Fruit fly (Drosophila melanogaster) whole organism, prepupa: Measurements from ENCODE around the gene Usp1.

Source experiments
- Blimp-1 ChIP-seq: fragments of 200-800 bp; sonication (Bioruptor generic); optimal IDR thresholded peaks from 3 replicates; lab custom pipeline; 2017; ENCODE audit warnings: missing biosample characterization, missing genetic modification characterization, mild to moderate bottlenecking, moderate library complexity, missing genetic modification reagents
- CG15336 ChIP-seq: fragments of 200-800 bp; sonication (Bioruptor generic); IDR thresholded peaks from 2 replicates; pipeline ENCODE4 v1.3.6; 2022; ENCODE audit warnings: missing biosample characterization, missing genetic modification characterization
- CG32006 ChIP-seq: fragments of 200-800 bp; sonication (Bioruptor generic); optimal IDR thresholded peaks from 3 replicates; lab custom pipeline; 2017; ENCODE audit warnings: missing biosample characterization, mild to moderate bottlenecking, missing genetic modification characterization
- CG6854 ChIP-seq: fragments of 200-800 bp; sonication (Bioruptor generic); optimal IDR thresholded peaks from 2 replicates; lab custom pipeline; 2017; ENCODE audit warnings: missing biosample characterization, mild to moderate bottlenecking, missing genetic modification characterization
- CG8119 ChIP-seq: fragments of 200-800 bp; sonication (Bioruptor generic); IDR thresholded peaks from 3 replicates; pipeline ENCODE4 v1.3.6; 2022; ENCODE audit warnings: missing biosample characterization, missing genetic modification characterization
- CG8319 ChIP-seq: fragments of 200-800 bp; sonication (Bioruptor generic); optimal IDR thresholded peaks from 3 replicates; lab custom pipeline; 2016; ENCODE audit warnings: missing biosample characterization, missing genetic modification characterization
- CG9139 ChIP-seq: fragments of 200-800 bp; sonication (Bioruptor generic); optimal IDR thresholded peaks from 3 replicates; lab custom pipeline; 2017; ENCODE audit warnings: missing biosample characterization, mild to moderate bottlenecking, missing genetic modification characterization
- Eip75B ChIP-seq: fragments of 200-800 bp; sonication (Bioruptor generic); optimal IDR thresholded peaks from 3 replicates; lab custom pipeline; 2016; ENCODE audit warnings: missing biosample characterization, missing genetic modification characterization
- Eip78C ChIP-seq: fragments of 200-800 bp; sonication (Bioruptor generic); peaks from one replicate; lab custom pipeline; 2016; ENCODE audit warnings: missing biosample characterization, missing genetic modification characterization
- Eip93F ChIP-seq: fragments of 200-800 bp; sonication (Bioruptor generic); optimal IDR thresholded peaks from 2 replicates; lab custom pipeline; 2016; ENCODE audit warnings: missing biosample characterization, mild to moderate bottlenecking, missing genetic modification characterization
- Ets96B ChIP-seq: fragments of 200-800 bp; optimal IDR thresholded peaks from 2 replicates; lab custom pipeline; 2019; ENCODE audit warnings: missing biosample characterization, mild to moderate bottlenecking, missing genetic modification characterization, moderate library complexity
- Met ChIP-seq: fragments of 200-800 bp; sonication (Bioruptor generic); optimal IDR thresholded peaks from 3 replicates; lab custom pipeline; 2016; ENCODE audit warnings: missing biosample characterization, missing genetic modification characterization
- Smox ChIP-seq: fragments of 200-800 bp; sonication (Bioruptor generic); optimal IDR thresholded peaks from 3 replicates; lab custom pipeline; 2016; ENCODE audit warnings: missing biosample characterization, missing genetic modification characterization
- Sox14 ChIP-seq: fragments of 200-800 bp; sonication (Bioruptor generic); optimal IDR thresholded peaks from 3 replicates; lab custom pipeline; 2016; ENCODE audit warnings: missing biosample characterization, missing genetic modification characterization
- Sox15 ChIP-seq: fragments of 200-800 bp; sonication (Bioruptor generic); optimal IDR thresholded peaks from 3 replicates; lab custom pipeline; 2016; ENCODE audit warnings: missing biosample characterization, missing genetic modification characterization
- dac ChIP-seq: fragments of 200-800 bp; sonication (Bioruptor generic); optimal IDR thresholded peaks from 2 replicates; lab custom pipeline; 2017; ENCODE audit warnings: missing biosample characterization, mild to moderate bottlenecking, missing genetic modification characterization
- eg ChIP-seq: fragments of 200-800 bp; sonication (Bioruptor generic); IDR thresholded peaks from 3 replicates; pipeline ENCODE4 v1.3.6; 2022; ENCODE audit warnings: missing biosample characterization, missing genetic modification characterization
- esn ChIP-seq: fragments of 200-800 bp; sonication (Bioruptor generic); optimal IDR thresholded peaks from 2 replicates; lab custom pipeline; 2016; ENCODE audit warnings: missing biosample characterization, mild to moderate bottlenecking, missing genetic modification characterization, moderate library complexity
- fkh ChIP-seq: fragments of 200-800 bp; sonication (Bioruptor generic); optimal IDR thresholded peaks from 3 replicates; lab custom pipeline; 2017; ENCODE audit warnings: missing biosample characterization, mild to moderate bottlenecking, missing genetic modification characterization, moderate library complexity
- net ChIP-seq: fragments of 200-800 bp; sonication (Bioruptor generic); optimal IDR thresholded peaks from 3 replicates; lab custom pipeline; 2016; ENCODE audit warnings: missing biosample characterization, missing genetic modification characterization
- pdm3 ChIP-seq: fragments of 200-800 bp; sonication (Bioruptor generic); optimal IDR thresholded peaks from 3 replicates; lab custom pipeline; 2016; ENCODE audit warnings: missing biosample characterization, missing genetic modification characterization
- spab ChIP-seq: fragments of 200-800 bp; sonication (Bioruptor generic); optimal IDR thresholded peaks from 2 replicates; lab custom pipeline; 2017; ENCODE audit warnings: missing biosample characterization, mild to moderate bottlenecking, missing genetic modification characterization, missing genetic modification reagents
- ss ChIP-seq, 2 experiments: fragments of 200-800 bp; sonication (Bioruptor generic); optimal IDR thresholded peaks; 2 replicates in 1 of 2; 3 replicates in 1 of 2; lab custom pipeline; 2017 to 2018; ENCODE audit warnings: mild to moderate bottlenecking in 2 of 2, missing biosample characterization in 2 of 2, missing genetic modification characterization in 2 of 2, moderate library complexity in 1 of 2
- svp ChIP-seq: fragments of 200-800 bp; sonication (Bioruptor generic); peaks from one replicate; lab custom pipeline; 2016; ENCODE audit warnings: missing biosample characterization, missing genetic modification characterization
- topi ChIP-seq: fragments of 200-800 bp; sonication (Bioruptor generic); optimal IDR thresholded peaks from 3 replicates; lab custom pipeline; 2016; ENCODE audit warnings: missing biosample characterization, missing genetic modification characterization
- vri ChIP-seq: fragments of 200-800 bp; sonication (Bioruptor generic); optimal IDR thresholded peaks from 3 replicates; lab custom pipeline; 2016; ENCODE audit warnings: missing biosample characterization, mild to moderate bottlenecking, missing genetic modification characterization

The Usp1 gene

dm6 chr3R:29222891-29223842 lies 5.8 kb upstream of the Usp1 start, which contains the start of the genes Cisd2 and Brd8:
TSS of gene Cisd2 (minus strand) at chr3R:29223428.
TSS of gene Brd8 (plus strand) at chr3R:29223485.
- TF ChIP-seq fkh (GFP tag; lab: Kevin White, UChicago): peak; percentile 44
- TF ChIP-seq pdm3: no peak
- no peak for TF ChIP-seq CG9139
- peak; percentile 48 for TF ChIP-seq Eip78C (GFP tag; lab: Kevin White, UChicago)
- TF ChIP-seq esn (GFP tag; lab: Kevin White, UChicago): peak; percentile 6
- TF ChIP-seq ss (GFP tag; optimal IDR thresholded peaks at IDR 0.05; lab: Kevin White, UChicago): no peak
- TF ChIP-seq CG8119 (GFP tag; lab: Robert Waterston, UW): no peak
- TF ChIP-seq Sox15 (GFP tag; lab: Kevin White, UChicago): no peak
- TF ChIP-seq vri: peak; percentile 10
- TF ChIP-seq Met: no peak

dm6 chr3R:29227675-29228211 lies 1.2 kb upstream of the Usp1 start, which contains the start of gene CG14507:
TSS of gene CG14507 (minus strand) at chr3R:29227725.
- TF ChIP-seq eg: peak; percentile 25; the same call in 1 of the 3 replicates
- TF ChIP-seq CG32006 (GFP tag; lab: Kevin White, UChicago): no peak
- TF ChIP-seq CG8119 (GFP tag; lab: Robert Waterston, UW): peak; percentile 69
- TF ChIP-seq CG15336: peak; percentile 74

dm6 chr3R:29229958-29230357 lies 997 bp downstream of the Usp1 start:
- TF ChIP-seq Smox (GFP tag; lab: Kevin White, UChicago): no peak
- TF ChIP-seq vri: peak; percentile 20

dm6 chr3R:29230552-29231102 lies 1.7 kb downstream of the Usp1 start:
- no peak for TF ChIP-seq net (GFP tag; lab: Kevin White, UChicago)
- TF ChIP-seq Eip93F (GFP tag; lab: Kevin White, UChicago): no peak
- TF ChIP-seq vri: peak; percentile 77
- no peak for TF ChIP-seq dac (GFP tag; lab: Kevin White, UChicago)
- TF ChIP-seq Eip75B (GFP tag; lab: Kevin White, UChicago): no peak
- no peak for TF ChIP-seq CG8319 (GFP tag; lab: Kevin White, UChicago)
- TF ChIP-seq Ets96B: no peak
- TF ChIP-seq spab (GFP tag; lab: Kevin White, UChicago): no peak
- TF ChIP-seq, all 60 proteins: peak for 1

dm6 chr3R:29238623-29239022 lies 9.7 kb downstream of the Usp1 start, which contains the start of gene CG11951:
TSS of gene CG11951 (minus strand) at chr3R:29238723.
- TF ChIP-seq svp (GFP tag; lab: Kevin White, UChicago): peak; percentile 67
- TF ChIP-seq CG6854 (GFP tag; lab: Kevin White, UChicago): no peak

dm6 chr3R:29244727-29245126 lies 15.8 kb downstream of the Usp1 start, which contains the start of gene CG31445:
TSS of gene CG31445 (minus strand) at chr3R:29244827.
- TF ChIP-seq Blimp-1 (GFP tag; lab: Kevin White, UChicago): no peak
- TF ChIP-seq CG15336: no peak
- no peak for TF ChIP-seq topi (GFP tag; lab: Kevin White, UChicago)
- TF ChIP-seq CG32006 (GFP tag; lab: Kevin White, UChicago): no peak
- TF ChIP-seq dac (GFP tag; lab: Kevin White, UChicago): no peak
- TF ChIP-seq svp (GFP tag; lab: Kevin White, UChicago): peak; percentile 9
- TF ChIP-seq Sox14 (GFP tag; lab: Kevin White, UChicago): no peak
- no peak for TF ChIP-seq CG9139
